Fruit fly (Drosophila melanogaster) whole organism, embryonic: ENCODE results near the gene CG5188.

Experiments used
- Antp ChIP-seq: fragments of 200-800 bp; sonication (Bioruptor generic); optimal IDR thresholded peaks from 3 replicates; lab custom pipeline; 2016; ENCODE audit warnings: missing biosample characterization, missing genetic modification characterization
- CG10543 ChIP-seq: fragments of 200-800 bp; sonication (Bioruptor generic); optimal IDR thresholded peaks from 3 replicates; lab custom pipeline; 2017; ENCODE audit warnings: missing biosample characterization, mild to moderate bottlenecking, missing genetic modification characterization, moderate library complexity
- CG11247 ChIP-seq: fragments of 200-800 bp; sonication (Bioruptor generic); IDR thresholded peaks from 2 replicates; pipeline ENCODE4 v1.3.6; 2022; ENCODE audit warnings: missing biosample characterization, missing genetic modification characterization
- CG14014 ChIP-seq: fragments of 200-800 bp; sonication (Bioruptor generic); IDR thresholded peaks from 2 replicates; pipeline ENCODE4 v1.3.6; 2022; ENCODE audit warnings: missing biosample characterization, missing genetic modification characterization
- CG15073 ChIP-seq: fragments of 200-800 bp; sonication (Bioruptor generic); optimal IDR thresholded peaks from 2 replicates; lab custom pipeline; 2016; ENCODE audit warnings: missing biosample characterization, missing genetic modification characterization
- CG17328 ChIP-seq: fragments of 200-800 bp; sonication (Bioruptor generic); IDR thresholded peaks from 2 replicates; pipeline ENCODE4 v1.3.6; 2022; ENCODE audit warnings: missing biosample characterization, missing genetic modification characterization
- CG2116 ChIP-seq: fragments of 200-800 bp; sonication (Bioruptor generic); optimal IDR thresholded peaks from 3 replicates; lab custom pipeline; 2018; ENCODE audit warnings: missing biosample characterization, mild to moderate bottlenecking, missing genetic modification characterization
- CG2120 ChIP-seq: fragments of 200-800 bp; sonication (Bioruptor generic); optimal IDR thresholded peaks from 3 replicates; lab custom pipeline; 2016; ENCODE audit warnings: missing biosample characterization, missing genetic modification characterization
- CG2199 ChIP-seq: fragments of 200-800 bp; sonication (Bioruptor generic); IDR thresholded peaks from 3 replicates; pipeline ENCODE4 v1.3.6; 2022; ENCODE audit warnings: missing biosample characterization, missing genetic modification characterization
- CG4617 ChIP-seq: fragments of 200-800 bp; sonication (Bioruptor generic); optimal IDR thresholded peaks from 3 replicates; lab custom pipeline; 2016; ENCODE audit warnings: missing biosample characterization, missing genetic modification characterization, borderline replicate concordance
- CG6654 ChIP-seq: fragments of 200-800 bp; sonication (Bioruptor generic); optimal IDR thresholded peaks from 2 replicates; lab custom pipeline; 2017; ENCODE audit warnings: missing biosample characterization, mild to moderate bottlenecking, missing genetic modification characterization
- CG6683 ChIP-seq: fragments of 200-800 bp; sonication (Bioruptor generic); optimal IDR thresholded peaks from 2 replicates; lab custom pipeline; 2017; ENCODE audit warnings: missing biosample characterization, mild to moderate bottlenecking, missing genetic modification characterization, missing genetic modification reagents
- CG6791 ChIP-seq: fragments of 200-800 bp; sonication (Bioruptor generic); IDR thresholded peaks from 3 replicates; pipeline ENCODE4 v1.3.6; 2022; ENCODE audit warnings: missing biosample characterization, missing genetic modification characterization; ENCODE audit not compliant: partially characterized antibody
- CHES-1-like ChIP-seq: fragments of 200-800 bp; sonication (Bioruptor generic); optimal IDR thresholded peaks from 2 replicates; lab custom pipeline; 2016; ENCODE audit warnings: missing biosample characterization, missing genetic modification characterization
- Chrac-16 ChIP-seq: fragments of 200-800 bp; sonication (Bioruptor generic); optimal IDR thresholded peaks from 3 replicates; lab custom pipeline; 2016; ENCODE audit warnings: missing biosample characterization, missing genetic modification characterization
- CoRest ChIP-seq: fragments of 200-800 bp; sonication (Bioruptor generic); optimal IDR thresholded peaks from 3 replicates; lab custom pipeline; 2018; ENCODE audit warnings: missing biosample characterization, mild to moderate bottlenecking, missing genetic modification characterization, moderate library complexity
- Dad ChIP-seq: fragments of 200-800 bp; sonication (Bioruptor generic); optimal IDR thresholded peaks from 3 replicates; lab custom pipeline; 2016; ENCODE audit warnings: missing biosample characterization, missing genetic modification characterization
- Dip2 ChIP-seq: fragments of 200-800 bp; sonication (Bioruptor generic); IDR thresholded peaks from 2 replicates; pipeline ENCODE4 v1.3.6; 2022; ENCODE audit warnings: missing biosample characterization, missing genetic modification characterization
- Dll ChIP-seq: fragments of 200-800 bp; sonication (Bioruptor generic); IDR thresholded peaks from 4 replicates; pipeline ENCODE4 v1.3.6; 2022; ENCODE audit warnings: missing biosample characterization, missing genetic modification characterization; ENCODE audit not compliant: partially characterized antibody
- Dref ChIP-seq: fragments of 200-800 bp; sonication (Bioruptor generic); IDR thresholded peaks from 2 replicates; pipeline ENCODE4 v1.3.6; 2022; ENCODE audit warnings: missing biosample characterization, missing genetic modification characterization
- ERR ChIP-seq: fragments of 200-800 bp; sonication (Bioruptor generic); optimal IDR thresholded peaks from 2 replicates; lab custom pipeline; 2016; ENCODE audit warnings: missing biosample characterization, missing genetic modification characterization
- Gug ChIP-seq: fragments of 200-800 bp; sonication (Bioruptor generic); IDR thresholded peaks from 4 replicates; pipeline ENCODE4 v1.3.6; 2022; ENCODE audit warnings: missing biosample characterization, missing genetic modification characterization
- HLH54F ChIP-seq: fragments of 200-800 bp; sonication (Bioruptor generic); optimal IDR thresholded peaks from 3 replicates; lab custom pipeline; 2016; ENCODE audit warnings: missing biosample characterization, missing genetic modification characterization
- HmgD ChIP-seq: fragments of 200-800 bp; sonication (Bioruptor generic); optimal IDR thresholded peaks from 3 replicates; lab custom pipeline; 2016; ENCODE audit warnings: missing biosample characterization, missing genetic modification characterization
- Lpt ChIP-seq: fragments of >200 bp; optimal IDR thresholded peaks from 2 replicates; lab custom pipeline; 2018; ENCODE audit warnings: missing biosample characterization, missing genetic modification characterization
- MBD-R2 ChIP-seq: fragments of 200-800 bp; sonication (Bioruptor generic); IDR thresholded peaks from 2 replicates; pipeline ENCODE4 v1.3.6; 2022; ENCODE audit warnings: missing biosample characterization, missing genetic modification characterization
- Scr ChIP-seq: fragments of 200-800 bp; sonication (Bioruptor generic); IDR thresholded peaks from 2 replicates; pipeline ENCODE4 v1.3.6; 2022; ENCODE audit warnings: missing biosample characterization, missing genetic modification characterization; ENCODE audit not compliant: partially characterized antibody
- Sin3A ChIP-seq: fragments of >200 bp; optimal IDR thresholded peaks from 2 replicates; lab custom pipeline; 2018
- al ChIP-seq: fragments of 200-800 bp; sonication (Bioruptor generic); IDR thresholded peaks from 2 replicates; pipeline ENCODE4 v1.3.6; 2022; ENCODE audit warnings: missing biosample characterization, missing genetic modification characterization
- ato ChIP-seq: fragments of 200-800 bp; sonication (Bioruptor generic); IDR thresholded peaks from 2 replicates; pipeline ENCODE4 v1.3.6; 2022; ENCODE audit warnings: missing biosample characterization, missing genetic modification characterization; ENCODE audit not compliant: partially characterized antibody
- cad ChIP-seq: fragments of >200 bp; optimal IDR thresholded peaks from 2 replicates; lab custom pipeline; 2017; ENCODE audit warnings: missing biosample characterization, missing genetic modification characterization
- chinmo ChIP-seq: fragments of 200-800 bp; sonication (Bioruptor generic); IDR thresholded peaks from 4 replicates; pipeline ENCODE4 v1.3.6; 2022; ENCODE audit warnings: missing biosample characterization, missing genetic modification characterization; ENCODE audit not compliant: partially characterized antibody
- croc ChIP-seq: fragments of 200-800 bp; sonication (Bioruptor generic); conservative IDR thresholded peaks from 3 replicates; pipeline ENCODE4 v1.3.6; 2022; ENCODE audit warnings: missing biosample characterization, missing genetic modification characterization
- ewg ChIP-seq: fragments of 200-800 bp; sonication (Bioruptor generic); optimal IDR thresholded peaks from 3 replicates; lab custom pipeline; 2017; ENCODE audit warnings: mild to moderate bottlenecking, missing biosample characterization, missing genetic modification reagents, missing genetic modification characterization
- exex ChIP-seq: fragments of 200-800 bp; sonication (Bioruptor generic); optimal IDR thresholded peaks from 4 replicates; lab custom pipeline; 2018; ENCODE audit warnings: missing biosample characterization, mild to moderate bottlenecking, missing genetic modification characterization, moderate library complexity
- hb ChIP-seq: fragments of 200-800 bp; sonication (Bioruptor generic); IDR thresholded peaks from 3 replicates; pipeline ENCODE4 v1.3.6; 2022; ENCODE audit warnings: missing biosample characterization, missing genetic modification characterization; ENCODE audit not compliant: partially characterized antibody
- her ChIP-seq: fragments of 200-800 bp; sonication (Bioruptor generic); optimal IDR thresholded peaks from 2 replicates; lab custom pipeline; 2016; ENCODE audit warnings: missing biosample characterization, missing genetic modification characterization
- ind ChIP-seq: fragments of 200-800 bp; sonication (Bioruptor generic); optimal IDR thresholded peaks from 3 replicates; lab custom pipeline; 2016; ENCODE audit warnings: missing biosample characterization, missing genetic modification characterization
- knrl ChIP-seq: fragments of 200-800 bp; sonication (Bioruptor generic); IDR thresholded peaks from 3 replicates; pipeline ENCODE4 v1.3.6; 2022; ENCODE audit warnings: missing biosample characterization, missing genetic modification characterization; ENCODE audit not compliant: partially characterized antibody
- mam ChIP-seq: fragments of 200-800 bp; sonication (Bioruptor generic); optimal IDR thresholded peaks from 3 replicates; lab custom pipeline; 2016; ENCODE audit warnings: missing biosample characterization, missing genetic modification characterization
- pfk ChIP-seq: fragments of 200-800 bp; sonication (Bioruptor generic); optimal IDR thresholded peaks from 2 replicates; lab custom pipeline; 2018; ENCODE audit warnings: missing biosample characterization, mild to moderate bottlenecking, missing genetic modification characterization, moderate library complexity
- rib ChIP-seq: fragments of 200-800 bp; sonication (Bioruptor generic); IDR thresholded peaks from 2 replicates; pipeline ENCODE4 v1.3.6; 2022; ENCODE audit warnings: missing biosample characterization, missing genetic modification characterization
- salm ChIP-seq: fragments of 200-800 bp; sonication (Bioruptor generic); optimal IDR thresholded peaks from 2 replicates; lab custom pipeline; 2018; ENCODE audit warnings: missing biosample characterization, mild to moderate bottlenecking, missing genetic modification characterization
- sc ChIP-seq, 3 experiments: fragments of >200 bp in 2 of 3; fragments of 200-800 bp in 1 of 3; sonication (Bioruptor generic) in 1 of 3; optimal IDR thresholded peaks; 2 replicates in 2 of 3; 3 replicates in 1 of 3; lab custom pipeline; 2017; ENCODE audit warnings: mild to moderate bottlenecking in 1 of 3, missing biosample characterization in 1 of 3, missing genetic modification characterization in 1 of 3, missing genetic modification reagents in 1 of 3
- sug ChIP-seq: fragments of 200-800 bp; optimal IDR thresholded peaks from 2 replicates; lab custom pipeline; 2019; ENCODE audit warnings: missing biosample characterization, mild to moderate bottlenecking, missing genetic modification characterization, moderate library complexity
- unc-4 ChIP-seq: fragments of 200-800 bp; sonication (Bioruptor generic); IDR thresholded peaks from 2 replicates; pipeline ENCODE4 v1.3.6; 2022; ENCODE audit warnings: missing biosample characterization, missing genetic modification characterization; ENCODE audit not compliant: partially characterized antibody
- unpg ChIP-seq: fragments of 200-800 bp; sonication (Bioruptor generic); optimal IDR thresholded peaks from 3 replicates; lab custom pipeline; 2018; ENCODE audit warnings: missing biosample characterization, mild to moderate bottlenecking, missing genetic modification characterization, moderate library complexity
- usp ChIP-seq: fragments of >200 bp; optimal IDR thresholded peaks from 2 replicates; lab custom pipeline; 2017; ENCODE audit warnings: missing biosample characterization, missing genetic modification characterization
- zfh1 ChIP-seq: fragments of 200-800 bp; sonication (Bioruptor generic); IDR thresholded peaks from 3 replicates; pipeline ENCODE4 v1.3.6; 2022; ENCODE audit warnings: missing biosample characterization, missing genetic modification characterization

The CG5188 gene

dm6 chr2L:10435606-10436160 lies 7.1 kb downstream of the CG5188 start, which contains the start of the genes TBC1D16 and holn1 (continued):
- TF ChIP-seq ind (GFP tag; lab: Kevin White, UChicago) (no peak), CG6683 (GFP tag; lab: Kevin White, UChicago) (no peak), CG11247 (GFP tag; lab: Robert Waterston, UW) (no peak), hb (GFP tag; lab: Robert Waterston, UW) (no peak), knrl (GFP tag; lab: Robert Waterston, UW) (no peak), salm (no peak), Dad (no peak), usp (GFP tag; lab: Kevin White, UChicago) (no peak), CG6654 (GFP tag; lab: Kevin White, UChicago) (no peak), al (GFP tag; lab: Robert Waterston, UW) (no peak), unpg (GFP tag; lab: Kevin White, UChicago) (no peak), Dip2 (GFP tag; lab: Robert Waterston, UW) (no peak), CG2116 (GFP tag; lab: Kevin White, UChicago) (peak; percentile 21)

- peak; percentile 91 for TF ChIP-seq MBD-R2
- TF ChIP-seq CG4617 = peak; percentile 74
- no peak for TF ChIP-seq CG17328 (GFP tag; lab: Robert Waterston, UW)
- TF ChIP-seq Gug (GFP tag; lab: Robert Waterston, UW) = peak; percentile 57; the same call in 1 of the 4 replicates
- TF ChIP-seq Scr = peak; percentile 96
- TF ChIP-seq CG15073 = no peak
- TF ChIP-seq Dip2 (GFP tag; lab: Robert Waterston, UW) = no peak
- peak; percentile 50 for TF ChIP-seq pfk (GFP tag; lab: Kevin White, UChicago)
- TF ChIP-seq sc (optimal IDR thresholded peaks at IDR 0.05; lab: Kevin White, UChicago) = no peak
- TF ChIP-seq sc (GFP tag; optimal IDR thresholded peaks at IDR 0.05; lab: Kevin White, UChicago) = no peak
- TF ChIP-seq Antp (GFP tag; lab: Kevin White, UChicago) = peak; percentile 55
- TF ChIP-seq Sin3A (lab: Kevin White, UChicago) = peak; percentile 7
- 0 out of 3 replicates have a peak, but pooled peaks have one; percentile 44 for TF ChIP-seq CG2199 (GFP tag; lab: Robert Waterston, UW)
- TF ChIP-seq ato (GFP tag; lab: Robert Waterston, UW) = peak; percentile 93
- peak; percentile 36 for TF ChIP-seq her (GFP tag; lab: Kevin White, UChicago)
- TF ChIP-seq cad (GFP tag; lab: Kevin White, UChicago) = no peak
- no peak for TF ChIP-seq croc
- peak; percentile 43 for TF ChIP-seq mam (GFP tag; lab: Kevin White, UChicago)
- peak; percentile 19 for TF ChIP-seq ERR (GFP tag; lab: Kevin White, UChicago)
- peak; percentile 29 for TF ChIP-seq HmgD
- TF ChIP-seq Dll = peak; percentile 95
- peak; percentile 22 for TF ChIP-seq Chrac-16 (GFP tag; lab: Kevin White, UChicago)
- 0 out of 2 replicates have a peak, but pooled peaks have one; percentile 14 for TF ChIP-seq CG14014 (GFP tag; lab: Robert Waterston, UW)
- TF ChIP-seq Dref (GFP tag; lab: Robert Waterston, UW) = peak; percentile 94
- TF ChIP-seq HLH54F (GFP tag; lab: Kevin White, UChicago) = peak; percentile 13
- no peak for TF ChIP-seq Lpt (GFP tag; lab: Kevin White, UChicago)
- peak; percentile 24 for TF ChIP-seq exex (tag; lab: Kevin White, UChicago)
- peak; percentile 96 for TF ChIP-seq unc-4 (GFP tag; lab: Robert Waterston, UW)
- peak; percentile 28 for TF ChIP-seq CoRest (tag; lab: Kevin White, UChicago)
- peak; percentile 99 for TF ChIP-seq chinmo (GFP tag; lab: Robert Waterston, UW)
- peak; percentile 42; the same call in 1 of the 2 replicates for TF ChIP-seq rib (GFP tag; lab: Robert Waterston, UW)
- TF ChIP-seq ewg (GFP tag; lab: Kevin White, UChicago) = peak; percentile 2
- TF ChIP-seq CG10543 (GFP tag; lab: Kevin White, UChicago) = no peak
- TF ChIP-seq CG2120 (GFP tag; lab: Kevin White, UChicago) = peak; percentile 54
- TF ChIP-seq sug = peak; percentile 35
- no peak for TF ChIP-seq zfh1 (GFP tag; lab: Robert Waterston, UW)
- peak; percentile 43 for TF ChIP-seq CHES-1-like (GFP tag; lab: Kevin White, UChicago)
- peak; percentile 99 for TF ChIP-seq CG6791 (GFP tag; lab: Robert Waterston, UW)
Observed at dm6 chr2L:10437317-10437716, 8.7 kb downstream of the CG5188 start, which contains the start of gene STUB1. Gene STUB1 (plus strand): TSS chr2L:10437548.
